Worm (Caenorhabditis elegans) whole organism, L4 larva: ENCODE measurements around the gene F57G4.1.

Experiments
- F10B5.3 ChIP-seq: sonication (generic microtip); optimal IDR thresholded peaks from 2 replicates; lab custom pipeline; 2016; ENCODE audit warnings: mild to moderate bottlenecking, missing genetic modification characterization, missing compliant biosample characterization
- F26F4.8 ChIP-seq: fragments of 200-800 bp; sonication (Bioruptor generic); conservative IDR thresholded peaks from 2 replicates; pipeline ENCODE4 v1.3.6; 2022; ENCODE audit warnings: missing genetic modification characterization, missing compliant biosample characterization
- R02D3.7 ChIP-seq: fragments of 150-350 bp; sonication (generic microtip); optimal IDR thresholded peaks from 3 replicates; lab custom pipeline; 2014; ENCODE audit warnings: missing biosample characterization, missing genetic modification characterization
- T26A8.4 ChIP-seq: fragments of 200-800 bp; sonication (Bioruptor generic); IDR thresholded peaks from 2 replicates; pipeline ENCODE4 v1.3.6; 2022; ENCODE audit warnings: missing genetic modification characterization, missing compliant biosample characterization
- Y5F2A.4 ChIP-seq: fragments of 200-800 bp; sonication (Bioruptor generic); optimal IDR thresholded peaks from 2 replicates; lab custom pipeline; 2018; ENCODE audit warnings: mild to moderate bottlenecking, missing genetic modification characterization, missing compliant biosample characterization
- Y75B8A.6 ChIP-seq: fragments of 200-800 bp; sonication (Bioruptor generic); IDR thresholded peaks from 2 replicates; pipeline ENCODE4 v1.3.6; 2022; ENCODE audit warnings: missing genetic modification reagents, missing genetic modification characterization, missing compliant biosample characterization
- ZK546.5 ChIP-seq, 2 experiments: sonication (generic microtip); optimal IDR thresholded peaks; 2 replicates each; lab custom pipeline; 2017; ENCODE audit warnings: missing biosample characterization in 2 of 2, missing genetic modification characterization in 2 of 2
- aha-1 ChIP-seq: fragments of 150-350 bp; peaks from one replicate; lab custom pipeline; 2014; ENCODE audit warnings: missing biosample characterization, missing genetic modification characterization
- aly-2 ChIP-seq: sonication (generic microtip); optimal IDR thresholded peaks from 2 replicates; lab custom pipeline; 2018; ENCODE audit warnings: missing biosample characterization, missing genetic modification characterization
- ceh-82 ChIP-seq: sonication (generic microtip); optimal IDR thresholded peaks from 2 replicates; lab custom pipeline; 2017; ENCODE audit warnings: missing biosample characterization, missing genetic modification characterization
- ctbp-1 ChIP-seq: fragments of 200-800 bp; sonication (Bioruptor generic); IDR thresholded peaks from 2 replicates; pipeline ENCODE4 v1.3.6; 2022; ENCODE audit warnings: missing genetic modification reagents, missing genetic modification characterization, missing compliant biosample characterization
- daf-16 ChIP-seq, 3 experiments: sonication (generic microtip); optimal IDR thresholded peaks; 2 replicates each; lab custom pipeline; 2016 to 2017; ENCODE audit warnings: missing genetic modification characterization in 3 of 3, missing genetic modification reagents in 3 of 3, mild to moderate bottlenecking in 2 of 3, missing compliant biosample characterization in 2 of 3, missing biosample characterization in 1 of 3, moderate library complexity in 1 of 3
- daf-19 ChIP-seq: fragments of 200-800 bp; sonication (Bioruptor generic); conservative IDR thresholded peaks from 2 replicates; pipeline ENCODE4 v1.3.6; 2022; ENCODE audit warnings: missing genetic modification characterization, missing compliant biosample characterization
- daf-8 ChIP-seq: fragments of 200-800 bp; sonication (Bioruptor generic); IDR thresholded peaks from 2 replicates; pipeline ENCODE4 v1.3.6; 2022; ENCODE audit warnings: missing genetic modification characterization, missing compliant biosample characterization
- dmd-8 ChIP-seq: fragments of 200-800 bp; sonication (Bioruptor generic); IDR thresholded peaks from 2 replicates; pipeline ENCODE4 v1.3.6; 2022; ENCODE audit warnings: missing genetic modification characterization, missing compliant biosample characterization
- dpl-1 ChIP-seq: fragments of 150-350 bp; optimal IDR thresholded peaks from 2 replicates; lab custom pipeline; 2014; ENCODE audit warnings: missing biosample characterization, missing genetic modification reagents, missing genetic modification characterization
- duxl-1 ChIP-seq: sonication (generic microtip); optimal IDR thresholded peaks from 2 replicates; lab custom pipeline; 2016; ENCODE audit warnings: mild to moderate bottlenecking, missing genetic modification characterization, moderate library complexity, missing compliant biosample characterization; ENCODE audit not compliant: poor library complexity
- dve-1 ChIP-seq: sonication (generic microtip); optimal IDR thresholded peaks from 2 replicates; lab custom pipeline; 2017; ENCODE audit warnings: antibody characterized with exemption, mild to moderate bottlenecking, missing genetic modification characterization, missing compliant biosample characterization; ENCODE audit not compliant: insufficient read depth
- fkh-10 ChIP-seq: fragments of 150-350 bp; optimal IDR thresholded peaks from 2 replicates; lab custom pipeline; 2014; ENCODE audit warnings: missing biosample characterization, missing genetic modification reagents, missing genetic modification characterization
- hlh-11 ChIP-seq: fragments of 200-800 bp; sonication (Bioruptor generic); optimal IDR thresholded peaks from 2 replicates; lab custom pipeline; 2018; ENCODE audit warnings: mild to moderate bottlenecking, missing genetic modification characterization, missing compliant biosample characterization
- hmg-1.1 ChIP-seq: fragments of 200-800 bp; sonication (Bioruptor generic); IDR thresholded peaks from 2 replicates; pipeline ENCODE4 v1.3.6; 2022; ENCODE audit warnings: missing genetic modification reagents, missing genetic modification characterization, missing compliant biosample characterization
- jun-1 ChIP-seq: fragments of 150-350 bp; optimal IDR thresholded peaks from 2 replicates; lab custom pipeline; 2014; ENCODE audit warnings: missing biosample characterization, missing genetic modification reagents, missing genetic modification characterization
- lim-7 ChIP-seq: fragments of 200-800 bp; sonication (Bioruptor generic); IDR thresholded peaks from 2 replicates; pipeline ENCODE4 v1.3.6; 2022; ENCODE audit warnings: missing genetic modification characterization, missing compliant biosample characterization
- lin-39 ChIP-seq: fragments of 150-350 bp; optimal IDR thresholded peaks from 2 replicates; lab custom pipeline; 2014; ENCODE audit warnings: missing biosample characterization, missing genetic modification reagents, missing genetic modification characterization
- mdl-1 ChIP-seq, 2 experiments: fragments of 150-350 bp in 1 of 2; sonication (generic microtip) in 1 of 2; optimal IDR thresholded peaks; 2 replicates each; lab custom pipeline; 2014 to 2017; ENCODE audit warnings: missing biosample characterization in 2 of 2, missing genetic modification characterization in 2 of 2
- mxl-2 ChIP-seq: fragments of 200-800 bp; sonication (Bioruptor generic); conservative IDR thresholded peaks from 2 replicates; pipeline ENCODE4 v1.3.6; 2022; ENCODE audit warnings: missing genetic modification reagents, missing genetic modification characterization, missing compliant biosample characterization
- mxl-3 ChIP-seq: fragments of 200-800 bp; sonication (Bioruptor generic); optimal IDR thresholded peaks from 2 replicates; lab custom pipeline; 2018; ENCODE audit warnings: mild to moderate bottlenecking, missing genetic modification characterization, missing compliant biosample characterization
- nhr-111 ChIP-seq: fragments of 200-800 bp; sonication (Bioruptor generic); optimal IDR thresholded peaks from 2 replicates; lab custom pipeline; 2018; ENCODE audit warnings: mild to moderate bottlenecking, missing genetic modification characterization, missing compliant biosample characterization
- nhr-28 ChIP-seq: fragments of 150-350 bp; optimal IDR thresholded peaks from 2 replicates; lab custom pipeline; 2014; ENCODE audit warnings: missing biosample characterization, missing genetic modification characterization
- nhr-48 ChIP-seq: sonication (generic microtip); optimal IDR thresholded peaks from 2 replicates; lab custom pipeline; 2016; ENCODE audit warnings: mild to moderate bottlenecking, missing genetic modification characterization, missing compliant biosample characterization
- nhr-77 ChIP-seq: fragments of 150-350 bp; optimal IDR thresholded peaks from 2 replicates; lab custom pipeline; 2014; ENCODE audit warnings: missing biosample characterization, missing genetic modification characterization
- php-3 ChIP-seq: fragments of 200-800 bp; sonication (Bioruptor generic); IDR thresholded peaks from 2 replicates; pipeline ENCODE4 v1.3.6; 2022; ENCODE audit warnings: missing genetic modification reagents, missing genetic modification characterization, missing compliant biosample characterization
- pqm-1 ChIP-seq: sonication (generic microtip); optimal IDR thresholded peaks from 2 replicates; lab custom pipeline; 2017; ENCODE audit warnings: missing biosample characterization, missing genetic modification characterization
- rbr-2 ChIP-seq: sonication (generic microtip); optimal IDR thresholded peaks from 2 replicates; lab custom pipeline; 2016; ENCODE audit warnings: missing genotype, missing genetic modification characterization, missing compliant biosample characterization
- snpc-4 ChIP-seq: fragments of 150-350 bp; optimal IDR thresholded peaks from 2 replicates; lab custom pipeline; 2014; ENCODE audit warnings: missing biosample characterization, missing genetic modification characterization
- tra-1 ChIP-seq: fragments of 200-800 bp; sonication (Bioruptor generic); IDR thresholded peaks from 2 replicates; pipeline ENCODE4 v1.3.6; 2022; ENCODE audit warnings: missing genetic modification reagents, missing genetic modification characterization, missing compliant biosample characterization
- unc-130 ChIP-seq: sonication (generic microtip); optimal IDR thresholded peaks from 2 replicates; lab custom pipeline; 2016; ENCODE audit warnings: missing genetic modification reagents, missing genetic modification characterization, missing compliant biosample characterization
- unc-62 ChIP-seq, 3 experiments: fragments of 150-350 bp in 1 of 3; sonication (generic microtip); optimal IDR thresholded peaks in 2 of 3; peaks in 1 of 3; 1 replicate in 1 of 3; 2 replicates in 2 of 3; lab custom pipeline; 2014 to 2017; ENCODE audit warnings: missing biosample characterization in 3 of 3, missing genetic modification characterization in 3 of 3, missing genetic modification reagents in 3 of 3, missing genotype in 1 of 3
- zfp-3 ChIP-seq: fragments of 200-800 bp; sonication (Bioruptor generic); conservative IDR thresholded peaks from 2 replicates; pipeline ENCODE4 v1.3.6; 2022; ENCODE audit warnings: missing genetic modification reagents, missing genetic modification characterization, missing compliant biosample characterization
- zip-2 ChIP-seq: fragments of 150-350 bp; optimal IDR thresholded peaks from 2 replicates; lab custom pipeline; 2014; ENCODE audit warnings: missing biosample characterization, missing genetic modification characterization
- ztf-11 ChIP-seq: fragments of 150-350 bp; optimal IDR thresholded peaks from 2 replicates; lab custom pipeline; 2014; ENCODE audit warnings: missing biosample characterization, missing genetic modification characterization

The F57G4.1 gene

DNA sequence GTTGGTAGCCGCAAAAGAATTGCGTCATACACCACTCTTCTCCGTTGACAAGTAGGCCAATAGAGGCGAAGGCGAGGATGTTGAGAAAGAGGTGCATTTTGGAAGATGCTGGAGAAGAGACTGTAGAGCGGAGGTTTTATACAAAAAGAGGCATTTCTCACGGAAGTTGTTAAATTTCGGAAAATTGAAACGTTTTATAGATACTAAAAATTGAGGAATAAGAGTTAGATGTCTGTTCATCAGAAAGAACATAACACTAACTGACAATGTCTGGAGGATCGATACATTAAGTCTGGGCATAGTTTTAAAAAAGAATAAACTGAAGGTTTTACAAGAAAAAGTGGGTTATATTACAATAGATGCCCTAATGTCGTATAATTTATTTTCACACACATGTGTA, 9.1 kb upstream of the F57G4.1 start, which contains the start of gene Y6G8.14 (continued):
- TF ChIP-seq unc-130 (GFP tag; lab: Kevin White, UChicago) (no peak), daf-19 (no peak), snpc-4 (no peak), Y5F2A.4 (GFP tag; lab: Kevin White, UChicago) (no peak), php-3 (GFP tag; lab: Robert Waterston, UW) (no peak)

- TF ChIP-seq dmd-8 (GFP tag; lab: Robert Waterston, UW) (no peak), R02D3.7 (no peak), rbr-2 (no peak), aha-1 (no peak), pqm-1 (tag; lab: Kevin White, UChicago) (peak; percentile 64), F26F4.8 (GFP tag; lab: Robert Waterston, UW) (no peak), snpc-4 (no peak)
Measured at ce11 chrV:17615609-17616008, 7.7 kb upstream of the F57G4.1 start, which contains the start of gene Y6G8.5. Gene Y6G8.5, minus strand, starts transcription at chrV:17615709.

- no peak for TF ChIP-seq F10B5.3
- TF ChIP-seq ctbp-1: no peak
- TF ChIP-seq ZK546.5 (tag; optimal IDR thresholded peaks at IDR 0.05; lab: Kevin White, UChicago): no peak
- TF ChIP-seq tra-1 (GFP tag; lab: Robert Waterston, UW): no peak
- 0 out of 2 replicates have a peak, but pooled peaks have one; percentile 42 for TF ChIP-seq php-3 (GFP tag; lab: Robert Waterston, UW)
- TF ChIP-seq nhr-28 (tag; lab: Kevin White, UChicago): peak; percentile 53
- TF ChIP-seq fkh-10 (GFP tag; lab: Kevin White, UChicago): no peak
- TF ChIP-seq dpl-1: no peak
- TF ChIP-seq zip-2: no peak
- no peak for TF ChIP-seq ztf-11 (tag; lab: Kevin White, UChicago)
- peak; percentile 51 for TF ChIP-seq pqm-1 (tag; lab: Kevin White, UChicago)
Measured at ce11 chrV:17616807-17617206, 6.5 kb upstream of the F57G4.1 start, which contains the start of gene Y6G8.6. Gene Y6G8.6, minus strand, starts transcription at chrV:17616904.

DNA sequence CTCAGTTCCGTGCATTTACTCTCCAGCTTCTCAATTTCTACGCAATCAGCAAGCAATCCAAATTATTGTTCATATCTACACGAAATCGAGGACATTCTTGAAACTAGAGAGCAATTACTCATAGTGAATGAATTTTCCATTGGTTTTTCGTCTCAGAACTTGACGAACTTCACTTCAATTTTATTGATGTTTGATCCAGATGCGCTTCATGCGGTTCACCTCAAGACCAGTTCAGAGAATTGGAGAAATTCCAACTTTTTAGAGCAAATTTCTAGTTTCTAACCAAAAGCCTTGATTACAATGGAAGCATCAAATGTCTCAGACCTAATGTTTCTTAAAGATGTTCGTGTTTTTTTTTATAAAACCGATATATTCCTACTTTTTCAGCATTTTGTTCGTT, 3.1 kb upstream of the F57G4.1 start, which contains the start of gene Y6G8.8:
TSS of gene Y6G8.8 (plus strand) at position 301 of the 400 bp plus-strand sequence.
- TF ChIP-seq unc-62 (GFP tag; optimal IDR thresholded peaks at IDR 0.05 in 1 of 2; lab: Kevin White, UChicago): no peak
- TF ChIP-seq unc-62 (tag; optimal IDR thresholded peaks at IDR 0.05; lab: Kevin White, UChicago): no peak
- TF ChIP-seq, all 104 proteins: peak for 0

DNA sequence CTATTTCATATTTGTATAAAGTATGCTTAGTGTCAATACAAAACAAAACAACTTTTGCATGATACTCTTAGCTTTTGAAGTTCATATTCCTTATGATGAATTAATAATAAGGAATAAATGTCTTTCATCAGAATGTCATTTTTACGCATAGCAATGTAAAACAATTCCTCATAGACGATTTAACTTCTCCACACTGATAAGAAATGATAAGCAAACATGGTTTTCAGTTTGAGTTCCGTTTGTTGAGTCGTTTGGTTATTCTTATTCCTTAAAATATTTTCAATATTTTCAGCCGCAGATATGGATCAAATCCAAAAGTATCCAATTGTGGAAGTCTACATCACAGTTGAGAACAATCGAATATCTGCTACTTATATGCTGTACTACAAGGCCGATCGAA, 1.6 kb downstream of the F57G4.1 start, which contains the start of gene F57G4.11:
TSS of gene F57G4.11 (plus strand) at position 301 of the 400 bp plus-strand sequence.
- TF ChIP-seq ztf-11 (tag; lab: Kevin White, UChicago) (no peak), mxl-2 (GFP tag; lab: Robert Waterston, UW) (no peak), daf-16 (GFP tag; optimal IDR thresholded peaks at IDR 0.05; lab: Kevin White, UChicago) (no peak), daf-16 (tag; optimal IDR thresholded peaks at IDR 0.05; lab: Kevin White, UChicago) (no peak), Y75B8A.6 (GFP tag; lab: Robert Waterston, UW) (no peak), ZK546.5 (tag; optimal IDR thresholded peaks at IDR 0.05; lab: Kevin White, UChicago) (no peak), T26A8.4 (GFP tag; lab: Robert Waterston, UW) (no peak), aly-2 (tag; lab: Kevin White, UChicago) (no peak), duxl-1 (tag; lab: Kevin White, UChicago) (no peak), dpl-1 (no peak), zip-2 (no peak), Y5F2A.4 (GFP tag; lab: Kevin White, UChicago) (no peak), nhr-77 (tag; lab: Kevin White, UChicago) (no peak), mxl-3 (GFP tag; lab: Kevin White, UChicago) (no peak), mdl-1 (tag; optimal IDR thresholded peaks at IDR 0.05; lab: Kevin White, UChicago) (no peak), lin-39 (tag; lab: Kevin White, UChicago) (no peak)

DNA sequence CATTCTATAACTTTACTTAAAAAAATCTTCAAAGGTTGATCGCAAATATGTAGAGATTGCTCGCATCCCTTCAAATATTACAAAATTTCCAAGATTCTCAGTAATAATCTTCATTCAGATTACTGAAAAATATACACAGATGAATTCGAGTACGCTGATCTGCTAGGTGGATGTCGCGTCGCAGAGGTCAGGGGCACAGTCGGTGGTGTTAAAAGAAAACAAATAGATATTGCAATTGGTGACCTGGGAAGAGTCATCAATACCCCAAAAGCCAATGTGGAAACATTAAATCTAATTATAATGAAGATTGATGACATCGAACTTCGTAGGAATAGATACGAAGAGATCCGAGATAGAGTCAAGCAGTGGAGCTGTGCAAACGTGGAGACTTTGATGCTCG, 5.2 kb downstream of the F57G4.1 start, which contains the start of gene F57G4.10:
TSS of gene F57G4.10 (plus strand) at position 301 of the 400 bp plus-strand sequence.
- TF ChIP-seq nhr-48 (tag; lab: Kevin White, UChicago): no peak
- no peak for TF ChIP-seq lim-7 (GFP tag; lab: Robert Waterston, UW)
- no peak for TF ChIP-seq nhr-111 (GFP tag; lab: Kevin White, UChicago)
- TF ChIP-seq hlh-11 (tag; lab: Kevin White, UChicago): no peak
- TF ChIP-seq R02D3.7: no peak
- no peak for TF ChIP-seq aha-1
- no peak for TF ChIP-seq dve-1 (tag; lab: Kevin White, UChicago)
- TF ChIP-seq ceh-82 (tag; lab: Kevin White, UChicago): no peak
- TF ChIP-seq daf-8 (GFP tag; lab: Robert Waterston, UW): no peak
- no peak for TF ChIP-seq hmg-1.1 (GFP tag; lab: Robert Waterston, UW)
- TF ChIP-seq zfp-3 (GFP tag; lab: Robert Waterston, UW): no peak
- TF ChIP-seq jun-1: no peak
- no peak for TF ChIP-seq mdl-1 (tag; optimal IDR thresholded peaks at IDR 0.05; lab: Kevin White, UChicago)
- TF ChIP-seq Y5F2A.4 (GFP tag; lab: Kevin White, UChicago): no peak
- TF ChIP-seq dpl-1: no peak
